Fruit fly (Drosophila melanogaster): ENCODE data around the gene Rpn1.

DNA sequence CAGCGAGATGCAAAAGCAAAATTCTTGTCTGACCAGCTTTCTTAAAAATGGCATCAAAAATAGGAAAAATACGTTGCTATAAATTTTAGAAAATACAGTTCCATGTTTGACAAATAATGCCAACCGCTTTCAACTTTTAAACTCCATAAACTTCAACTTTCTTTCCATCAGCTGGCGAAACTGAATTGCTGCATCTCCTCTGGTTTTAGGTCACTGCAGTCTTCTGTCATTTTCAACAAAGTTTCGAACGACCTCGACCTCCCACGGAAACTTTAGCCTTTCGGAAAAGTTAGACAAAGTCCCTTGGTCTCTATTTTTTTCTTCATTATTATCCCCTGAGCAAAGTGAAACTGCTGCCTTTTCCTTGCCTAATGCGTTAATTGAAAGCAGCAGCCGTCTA, 40.8 kb downstream of the Rpn1 start, which contains the start of gene CG42263:
- TF ChIP-seq D1 (tag; optimal IDR thresholded peaks at IDR 0.05) (no peak), CG10348 (GFP tag; IDR thresholded peaks at IDR 0.05) (no peak), EcR (GFP tag; optimal IDR thresholded peaks at IDR 0.05) (no peak), Pif1B (GFP tag; optimal IDR thresholded peaks at IDR 0.05) (no peak), rn (GFP tag; IDR thresholded peaks at IDR 0.05) (no peak), CG34367 (tag; optimal IDR thresholded peaks at IDR 0.05) (no peak)

Measured in whole organism, pupa.